Fruit fly (Drosophila melanogaster): ENCODE measurements around the gene CG11151.
A peak's percentile ranks its signal among the peaks of the same experiment; 100 is the strongest.

CG11151 gene

DNA sequence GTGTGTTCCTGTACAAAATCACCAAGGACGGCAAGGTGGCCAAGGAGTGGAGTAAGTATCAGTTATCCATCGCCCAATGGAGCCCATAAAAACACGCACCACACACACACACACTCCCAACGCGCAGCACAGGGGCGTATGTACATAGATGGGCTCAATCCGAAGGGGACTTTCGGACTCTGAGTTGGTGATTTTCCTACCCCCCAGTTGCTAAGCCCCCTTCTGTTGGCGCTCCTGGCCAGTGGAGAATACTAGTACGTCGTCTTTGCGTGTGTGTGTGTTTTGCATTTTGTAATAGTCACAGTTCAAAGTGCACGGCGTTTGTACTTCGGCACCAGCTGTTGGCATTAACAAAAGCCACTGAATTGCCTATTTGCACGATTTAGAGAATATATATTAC lies 518 bp downstream of the CG11151 start (continued):
- TF ChIP-seq CG11560 (tag; IDR thresholded peaks at IDR 0.05) (peak; percentile 42; the same call in 1 of the 3 replicates), scrt (GFP tag; optimal IDR thresholded peaks at IDR 0.05) (peak; percentile 40), vnd (GFP tag; IDR thresholded peaks at IDR 0.05; ENCODE audit: partially characterized antibody) (no peak), cato (GFP tag; optimal IDR thresholded peaks at IDR 0.05; ENCODE audit: borderline replicate concordance) (peak; percentile 9), CG6689 (GFP tag; IDR thresholded peaks at IDR 0.05) (peak; percentile 43; the same call in 1 of the 2 replicates), Camta (GFP tag; optimal IDR thresholded peaks at IDR 0.05) (peak; percentile 39), amos (GFP tag; IDR thresholded peaks at IDR 0.05; ENCODE audit: partially characterized antibody) (no peak), Stat92E (GFP tag; optimal IDR thresholded peaks at IDR 0.05) (no peak), Dek (tag; optimal IDR thresholded peaks at IDR 0.05) (peak; percentile 76), CG11696 (GFP tag; IDR thresholded peaks at IDR 0.05) (peak; percentile 51; the same call in 1 of the 2 replicates), lab (GFP tag; optimal IDR thresholded peaks at IDR 0.05) (peak; percentile 91), H2.0 (GFP tag; IDR thresholded peaks at IDR 0.05) (peak; percentile 81), unpg (GFP tag; optimal IDR thresholded peaks at IDR 0.05) (peak; percentile 72), Dfd (GFP tag; optimal IDR thresholded peaks at IDR 0.05) (no peak), CG16863 (GFP tag; optimal IDR thresholded peaks at IDR 0.05) (peak; percentile 72), CHES-1-like (GFP tag; optimal IDR thresholded peaks at IDR 0.05) (peak; percentile 83), twi (tag; optimal IDR thresholded peaks at IDR 0.05) (peak; percentile 26), bigmax (GFP tag; optimal IDR thresholded peaks at IDR 0.05) (no peak), CG12942 (GFP tag; optimal IDR thresholded peaks at IDR 0.05) (peak; percentile 61), Elba2 (GFP tag; optimal IDR thresholded peaks at IDR 0.05) (no peak), Ets97D (GFP tag; optimal IDR thresholded peaks at IDR 0.05) (no peak), CG18262 (tag; optimal IDR thresholded peaks at IDR 0.05) (peak; percentile 35), nmo (GFP tag; optimal IDR thresholded peaks at IDR 0.05) (peak; percentile 33), wor (GFP tag; IDR thresholded peaks at IDR 0.05) (peak; percentile 29; the same call in 1 of the 2 replicates), Usf (GFP tag; optimal IDR thresholded peaks at IDR 0.05) (peak; percentile 65), Adf1 (GFP tag; IDR thresholded peaks at IDR 0.05) (no peak), CG17328 (GFP tag; IDR thresholded peaks at IDR 0.05) (peak; percentile 84), CG4854 (GFP tag; optimal IDR thresholded peaks at IDR 0.05) (peak; percentile 40), ap (GFP tag; IDR thresholded peaks at IDR 0.05) (peak; percentile 48), CG14014 (GFP tag; IDR thresholded peaks at IDR 0.05) (peak; percentile 89), CG17612 (GFP tag; IDR thresholded peaks at IDR 0.05) (peak; percentile 58; the same call in 1 of the 2 replicates), wdn (GFP tag; IDR thresholded peaks at IDR 0.05) (peak; percentile 65), NK7.1 (GFP tag; optimal IDR thresholded peaks at IDR 0.05) (peak; percentile 38), NFAT (GFP tag; IDR thresholded peaks at IDR 0.05) (peak; percentile 93), CG31224 (GFP tag; IDR thresholded peaks at IDR 0.05) (peak; percentile 57), Dref (GFP tag; IDR thresholded peaks at IDR 0.05) (no peak), insv (GFP tag; optimal IDR thresholded peaks at IDR 0.05) (no peak), CG7839 (tag; optimal IDR thresholded peaks at IDR 0.05) (peak; percentile 82), nau (GFP tag; optimal IDR thresholded peaks at IDR 0.05) (peak; percentile 31), CG12299 (tag; optimal IDR thresholded peaks at IDR 0.05) (peak; percentile 70), org-1 (GFP tag; optimal IDR thresholded peaks at IDR 0.05) (peak; percentile 44), CG12769 (tag; optimal IDR thresholded peaks at IDR 0.05) (peak; percentile 92), gsb-n (tag; optimal IDR thresholded peaks at IDR 0.05) (peak; percentile 1), trh (GFP tag; optimal IDR thresholded peaks at IDR 0.05) (no peak), CG2875 (GFP tag; optimal IDR thresholded peaks at IDR 0.05) (peak; percentile 47), btn (GFP tag; optimal IDR thresholded peaks at IDR 0.05) (no peak), CG6813 (GFP tag; optimal IDR thresholded peaks at IDR 0.05) (peak; percentile 83), sr (GFP tag; IDR thresholded peaks at IDR 0.05) (peak; percentile 59; the same call in 1 of the 3 replicates), jumu (GFP tag; optimal IDR thresholded peaks at IDR 0.05) (peak; percentile 79), CG10462 (GFP tag; optimal IDR thresholded peaks at IDR 0.05) (no peak), gcm2 (GFP tag; optimal IDR thresholded peaks at IDR 0.05) (peak; percentile 71)
